Worm (Caenorhabditis elegans) whole organism, early embryonic: ENCODE data around the gene T25B2.2.

Experiments used
- B0310.2 ChIP-seq: sonication (generic microtip); optimal IDR thresholded peaks from 2 replicates; lab custom pipeline; 2016; ENCODE audit warnings: mild to moderate bottlenecking, missing genetic modification characterization, missing compliant biosample characterization
- aly-1 ChIP-seq: sonication (generic microtip); optimal IDR thresholded peaks from 2 replicates; lab custom pipeline; 2016; ENCODE audit warnings: missing genetic modification characterization, missing compliant biosample characterization
- ama-1 ChIP-seq: fragments of 150-350 bp; optimal IDR thresholded peaks from 2 replicates; lab custom pipeline; 2014
- ceh-13 ChIP-seq: fragments of 200-800 bp; sonication (Bioruptor generic); optimal IDR thresholded peaks from 2 replicates; lab custom pipeline; 2018; ENCODE audit warnings: mild to moderate bottlenecking, missing genetic modification characterization, missing compliant biosample characterization
- flt-1 ChIP-seq: fragments of 200-800 bp; sonication (Bioruptor generic); IDR thresholded peaks from 2 replicates; pipeline ENCODE4 v1.3.6; 2022; ENCODE audit warnings: missing genetic modification characterization, missing compliant biosample characterization
- hmbx-1 ChIP-seq: sonication (generic microtip); optimal IDR thresholded peaks from 2 replicates; lab custom pipeline; 2016; ENCODE audit warnings: mild to moderate bottlenecking, missing genetic modification characterization, missing compliant biosample characterization
- hmg-4 ChIP-seq: fragments of 200-800 bp; sonication (Bioruptor generic); optimal IDR thresholded peaks from 2 replicates; lab custom pipeline; 2018; ENCODE audit warnings: mild to moderate bottlenecking, missing genetic modification characterization, missing compliant biosample characterization
- pes-1 ChIP-seq: fragments of 200-800 bp; sonication (Bioruptor generic); IDR thresholded peaks from 2 replicates; pipeline ENCODE4 v1.3.6; 2022; ENCODE audit warnings: missing genetic modification reagents, missing genetic modification characterization, missing compliant biosample characterization
- tbx-11 ChIP-seq: fragments of 200-800 bp; sonication (Bioruptor generic); IDR thresholded peaks from 2 replicates; pipeline ENCODE4 v1.3.6; 2022; ENCODE audit warnings: missing genetic modification characterization, missing compliant biosample characterization
- tbx-37 ChIP-seq: fragments of 200-800 bp; sonication (Bioruptor generic); conservative IDR thresholded peaks from 2 replicates; pipeline ENCODE4 v1.3.6; 2022; ENCODE audit warnings: missing genetic modification reagents, missing genetic modification characterization, missing compliant biosample characterization

ce11 chrX:6196627-6197026, 27.2 kb downstream of the T25B2.2 start, which contains the start of gene daf-9:
- no peak for TF ChIP-seq ceh-13 (GFP tag; lab: Kevin White, UChicago)
- no peak for TF ChIP-seq ama-1
- no peak for TF ChIP-seq tbx-11 (GFP tag; lab: Robert Waterston, UW)
- TF ChIP-seq hmbx-1 (tag; lab: Kevin White, UChicago) = no peak
- no peak for TF ChIP-seq flt-1 (GFP tag; lab: Robert Waterston, UW)
- TF ChIP-seq tbx-37 (GFP tag; lab: Robert Waterston, UW) = no peak
- TF ChIP-seq pes-1 (GFP tag; lab: Robert Waterston, UW) = no peak
- no peak for TF ChIP-seq B0310.2 (tag; lab: Kevin White, UChicago)
- TF ChIP-seq hmg-4 (GFP tag; lab: Kevin White, UChicago) = no peak
- TF ChIP-seq aly-1 (tag; lab: Kevin White, UChicago) = no peak
